Fruit fly (Drosophila melanogaster) whole organism, adult: ENCODE measurements around the gene CG10864.

Experiments
- CG11617 ChIP-seq: fragments of 200-800 bp; sonication (Bioruptor generic); optimal IDR thresholded peaks from 2 replicates; lab custom pipeline; 2017; ENCODE audit warnings: mild to moderate bottlenecking, missing biosample characterization, missing genetic modification reagents, missing genetic modification characterization
- CG12768 ChIP-seq: fragments of 200-800 bp; sonication (Bioruptor generic); optimal IDR thresholded peaks from 2 replicates; lab custom pipeline; 2017; ENCODE audit warnings: missing biosample characterization, missing genetic modification characterization, mild to moderate bottlenecking, moderate library complexity, missing genetic modification reagents
- CG14711 ChIP-seq: fragments of 200-800 bp; sonication (Bioruptor generic); optimal IDR thresholded peaks from 2 replicates; lab custom pipeline; 2018; ENCODE audit warnings: missing biosample characterization, mild to moderate bottlenecking, missing genetic modification characterization, moderate library complexity
- CG1620 ChIP-seq: fragments of 200-800 bp; sonication (Bioruptor generic); optimal IDR thresholded peaks from 2 replicates; lab custom pipeline; 2016; ENCODE audit warnings: missing biosample characterization, missing genetic modification characterization
- CG33017 ChIP-seq: fragments of 200-800 bp; sonication (Bioruptor generic); optimal IDR thresholded peaks from 2 replicates; lab custom pipeline; 2018; ENCODE audit warnings: missing biosample characterization, mild to moderate bottlenecking, missing genetic modification characterization, moderate library complexity
- CG5204 ChIP-seq: fragments of 200-800 bp; sonication (Bioruptor generic); optimal IDR thresholded peaks from 2 replicates; lab custom pipeline; 2016; ENCODE audit warnings: missing biosample characterization, missing genetic modification characterization
- CG7045 ChIP-seq: fragments of 200-800 bp; sonication (Bioruptor generic); optimal IDR thresholded peaks from 2 replicates; lab custom pipeline; 2017; ENCODE audit warnings: missing biosample characterization, mild to moderate bottlenecking, missing genetic modification characterization
- CG7101 ChIP-seq: fragments of 200-800 bp; sonication (Bioruptor generic); optimal IDR thresholded peaks from 2 replicates; lab custom pipeline; 2018; ENCODE audit warnings: missing biosample characterization, mild to moderate bottlenecking, missing genetic modification characterization, moderate library complexity
- Clk ChIP-seq: fragments of 200-800 bp; sonication (Bioruptor generic); optimal IDR thresholded peaks from 2 replicates; lab custom pipeline; 2017; ENCODE audit warnings: missing biosample characterization, missing genetic modification characterization
- Crg-1 ChIP-seq: fragments of 200-800 bp; sonication (Bioruptor generic); optimal IDR thresholded peaks from 2 replicates; lab custom pipeline; 2016; ENCODE audit warnings: missing biosample characterization, missing genetic modification characterization
- Hr96 ChIP-seq: fragments of 200-800 bp; sonication (Bioruptor generic); optimal IDR thresholded peaks from 2 replicates; lab custom pipeline; 2016; ENCODE audit warnings: missing biosample characterization, missing genetic modification characterization
- Mnt ChIP-seq: fragments of 200-800 bp; sonication (Bioruptor generic); optimal IDR thresholded peaks from 2 replicates; lab custom pipeline; 2016; ENCODE audit warnings: missing biosample characterization, mild to moderate bottlenecking, missing genetic modification characterization
- bab1 ChIP-seq: fragments of 200-800 bp; sonication (Bioruptor generic); optimal IDR thresholded peaks from 3 replicates; lab custom pipeline; 2019; ENCODE audit warnings: missing biosample characterization, mild to moderate bottlenecking, missing genetic modification characterization, moderate library complexity
- cic ChIP-seq: fragments of 200-800 bp; sonication (Bioruptor generic); optimal IDR thresholded peaks from 2 replicates; lab custom pipeline; 2017; ENCODE audit warnings: missing biosample characterization, mild to moderate bottlenecking, missing genetic modification characterization, moderate library complexity
- cnc ChIP-seq, 2 experiments: fragments of >200 bp; optimal IDR thresholded peaks; 2 replicates each; lab custom pipeline; 2017
- kay ChIP-seq: fragments of 200-800 bp; sonication (Bioruptor generic); peaks from one replicate; lab custom pipeline; 2016; ENCODE audit warnings: missing biosample characterization, missing genetic modification characterization, borderline replicate concordance
- ovo ChIP-seq: fragments of 200-800 bp; sonication (Bioruptor generic); optimal IDR thresholded peaks from 2 replicates; lab custom pipeline; 2016; ENCODE audit warnings: missing biosample characterization, missing genetic modification characterization
- pad ChIP-seq: fragments of 200-800 bp; sonication (Bioruptor generic); optimal IDR thresholded peaks from 3 replicates; lab custom pipeline; 2017; ENCODE audit warnings: missing biosample characterization, missing genetic modification characterization, mild to moderate bottlenecking, moderate library complexity, missing genetic modification reagents
- tj ChIP-seq: fragments of 200-800 bp; sonication (Bioruptor generic); optimal IDR thresholded peaks from 3 replicates; lab custom pipeline; 2017; ENCODE audit warnings: missing biosample characterization, mild to moderate bottlenecking, missing genetic modification characterization, moderate library complexity
- toe ChIP-seq: fragments of 200-800 bp; sonication (Bioruptor generic); optimal IDR thresholded peaks from 2 replicates; lab custom pipeline; 2016; ENCODE audit warnings: missing biosample characterization, missing genetic modification characterization

The CG10864 gene

DNA sequence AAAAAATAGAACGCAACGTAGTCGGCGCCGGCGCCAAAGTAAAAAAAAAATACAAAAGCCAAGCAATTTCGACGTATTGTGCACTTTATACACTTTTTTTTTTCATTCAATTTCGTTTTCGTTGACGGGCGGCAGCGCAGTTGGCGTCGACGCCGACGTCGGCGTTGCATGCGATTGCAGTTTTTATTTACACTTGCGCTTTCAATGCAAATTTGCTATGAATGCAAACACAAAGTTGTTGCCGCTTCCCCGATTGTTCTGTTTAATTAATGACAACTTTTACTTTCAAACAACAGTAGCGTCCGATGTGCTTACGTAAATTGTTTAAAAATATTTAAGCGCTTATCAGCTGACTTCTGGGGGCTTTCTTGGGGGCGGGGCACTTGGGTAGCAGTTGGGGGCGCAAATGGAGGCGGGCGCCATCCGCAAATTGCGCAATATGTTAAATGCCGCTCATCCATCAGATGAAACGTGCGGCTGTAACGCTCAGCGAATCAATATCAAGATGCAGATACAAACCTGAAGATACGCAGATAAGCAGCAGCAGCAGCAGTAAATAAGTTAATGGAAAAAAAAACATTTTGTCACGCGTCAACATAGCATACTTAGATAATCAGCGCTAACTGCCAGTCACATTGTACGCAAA is 26.9 kb upstream of the CG10864 start:
- TF ChIP-seq CG1620 (GFP tag; lab: Kevin White, UChicago), result peak; percentile 78
- peak; percentile 70 for TF ChIP-seq cic (GFP tag; lab: Kevin White, UChicago)
- peak; percentile 69 for TF ChIP-seq CG14711 (tag; lab: Kevin White, UChicago)
- peak; percentile 84 for TF ChIP-seq CG12768 (GFP tag; lab: Kevin White, UChicago)
- TF ChIP-seq Clk (GFP tag; lab: Kevin White, UChicago), result peak; percentile 91
- no peak for TF ChIP-seq kay
- TF ChIP-seq CG7045 (GFP tag; lab: Kevin White, UChicago), result peak; percentile 92
- TF ChIP-seq ovo, result peak; percentile 92
- TF ChIP-seq Hr96 (GFP tag; lab: Kevin White, UChicago), result peak; percentile 62
- TF ChIP-seq CG33017 (tag; lab: Kevin White, UChicago), result peak; percentile 57
- peak; percentile 64 for TF ChIP-seq toe (GFP tag; lab: Kevin White, UChicago)
- peak; percentile 92 for TF ChIP-seq tj
- TF ChIP-seq cnc (optimal IDR thresholded peaks at IDR 0.05; lab: Kevin White, UChicago), result peak in 1 of 2 experiments; percentile 23
- TF ChIP-seq Mnt (GFP tag; lab: Kevin White, UChicago), result peak; percentile 70
- TF ChIP-seq CG5204, result peak; percentile 71
- TF ChIP-seq bab1, result no peak
- TF ChIP-seq CG7101, result peak; percentile 87
- TF ChIP-seq CG11617 (GFP tag; lab: Kevin White, UChicago), result peak; percentile 80
- TF ChIP-seq pad (GFP tag; lab: Kevin White, UChicago), result peak; percentile 59
- TF ChIP-seq Crg-1, result peak; percentile 83

DNA sequence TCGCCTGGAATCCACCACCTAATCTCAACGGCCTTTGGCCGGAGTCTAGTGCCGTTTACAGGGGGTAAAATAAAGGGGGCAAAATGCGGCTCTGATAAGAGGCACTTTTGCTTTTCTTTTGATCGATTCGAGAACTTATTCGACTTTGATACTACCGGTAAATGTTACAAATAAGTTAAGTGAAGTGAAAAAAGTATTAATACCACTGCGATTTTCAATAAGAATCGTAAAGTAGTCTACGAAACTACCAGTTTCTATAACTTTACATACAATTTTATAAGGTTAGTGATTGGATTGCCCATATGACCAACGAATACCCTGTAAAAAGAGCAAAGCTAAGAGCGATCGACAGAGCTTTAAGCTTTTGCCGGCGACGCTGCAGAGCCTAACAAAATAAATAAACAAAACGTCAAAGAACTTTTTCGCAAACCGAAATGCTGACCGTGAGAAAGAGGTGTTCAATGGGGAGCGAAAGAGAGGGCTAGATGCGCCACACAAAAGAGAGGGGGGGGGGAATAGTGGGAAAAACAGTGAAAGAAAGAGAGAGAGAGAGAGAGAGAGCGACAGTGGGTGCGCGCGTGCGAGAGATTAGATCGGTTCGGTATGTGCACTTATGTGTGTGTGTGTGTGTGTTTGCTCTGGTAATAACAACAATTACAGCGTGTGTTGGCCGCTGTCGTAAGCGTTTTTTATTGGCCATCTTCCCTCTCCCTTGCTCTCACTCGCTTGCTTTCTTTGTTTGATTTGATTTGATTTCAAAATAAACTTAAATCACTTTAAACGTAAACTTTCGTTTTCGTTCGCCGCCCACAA is 25.3 kb upstream of the CG10864 start:
- TF ChIP-seq Clk (GFP tag; lab: Kevin White, UChicago) (no peak), Hr96 (GFP tag; lab: Kevin White, UChicago) (peak; percentile 37), pad (GFP tag; lab: Kevin White, UChicago) (peak; percentile 29), bab1 (peak; percentile 8), Crg-1 (no peak), toe (GFP tag; lab: Kevin White, UChicago) (peak; percentile 46), Mnt (GFP tag; lab: Kevin White, UChicago) (peak; percentile 47), CG5204 (peak; percentile 72), CG7101 (peak; percentile 60), CG11617 (GFP tag; lab: Kevin White, UChicago) (peak; percentile 78), ovo (no peak), cic (GFP tag; lab: Kevin White, UChicago) (peak; percentile 76), CG7045 (GFP tag; lab: Kevin White, UChicago) (peak; percentile 68), CG14711 (tag; lab: Kevin White, UChicago) (peak; percentile 78), cnc (optimal IDR thresholded peaks at IDR 0.05; lab: Kevin White, UChicago) (no peak), CG12768 (GFP tag; lab: Kevin White, UChicago) (peak; percentile 81), tj (peak; percentile 94), kay (no peak), CG33017 (tag; lab: Kevin White, UChicago) (peak; percentile 50), CG1620 (GFP tag; lab: Kevin White, UChicago) (no peak)

- TF ChIP-seq CG33017 (tag; lab: Kevin White, UChicago) (no peak), kay (no peak), CG1620 (GFP tag; lab: Kevin White, UChicago) (no peak), cic (GFP tag; lab: Kevin White, UChicago) (no peak), CG11617 (GFP tag; lab: Kevin White, UChicago) (no peak), cnc (optimal IDR thresholded peaks at IDR 0.05; lab: Kevin White, UChicago) (no peak), CG7101 (no peak), Mnt (GFP tag; lab: Kevin White, UChicago) (no peak), Hr96 (GFP tag; lab: Kevin White, UChicago) (no peak), CG5204 (no peak), CG14711 (tag; lab: Kevin White, UChicago) (no peak), ovo (no peak), bab1 (no peak)
Measured at dm6 chr3R:18432905-18433304, 21.5 kb upstream of the CG10864 start.

dm6 chr3R:18423352-18423751 is 11.9 kb upstream of the CG10864 start:
- TF ChIP-seq Crg-1 (no peak), kay (peak; percentile 59)

- TF ChIP-seq kay, result no peak
- no peak for TF ChIP-seq CG12768 (GFP tag; lab: Kevin White, UChicago)
- no peak for TF ChIP-seq cic (GFP tag; lab: Kevin White, UChicago)
- TF ChIP-seq CG14711 (tag; lab: Kevin White, UChicago), result no peak
- no peak for TF ChIP-seq Hr96 (GFP tag; lab: Kevin White, UChicago)
- TF ChIP-seq ovo, result no peak
- no peak for TF ChIP-seq toe (GFP tag; lab: Kevin White, UChicago)
- no peak for TF ChIP-seq tj
- no peak for TF ChIP-seq CG5204
- no peak for TF ChIP-seq Clk (GFP tag; lab: Kevin White, UChicago)
- TF ChIP-seq CG7101, result no peak
- TF ChIP-seq CG33017 (tag; lab: Kevin White, UChicago), result no peak
- TF ChIP-seq bab1, result no peak
- no peak for TF ChIP-seq pad (GFP tag; lab: Kevin White, UChicago)
- no peak for TF ChIP-seq CG1620 (GFP tag; lab: Kevin White, UChicago)
- TF ChIP-seq Crg-1, result no peak
- TF ChIP-seq CG11617 (GFP tag; lab: Kevin White, UChicago), result no peak
- TF ChIP-seq CG7045 (GFP tag; lab: Kevin White, UChicago), result no peak
- no peak for TF ChIP-seq Mnt (GFP tag; lab: Kevin White, UChicago)
- TF ChIP-seq cnc (optimal IDR thresholded peaks at IDR 0.05; lab: Kevin White, UChicago), result no peak
Measured at dm6 chr3R:18422446-18422845, 11.0 kb upstream of the CG10864 start.
